Worm (Caenorhabditis elegans): ENCODE data around the gene aat-4.

Gene aat-4

DNA sequence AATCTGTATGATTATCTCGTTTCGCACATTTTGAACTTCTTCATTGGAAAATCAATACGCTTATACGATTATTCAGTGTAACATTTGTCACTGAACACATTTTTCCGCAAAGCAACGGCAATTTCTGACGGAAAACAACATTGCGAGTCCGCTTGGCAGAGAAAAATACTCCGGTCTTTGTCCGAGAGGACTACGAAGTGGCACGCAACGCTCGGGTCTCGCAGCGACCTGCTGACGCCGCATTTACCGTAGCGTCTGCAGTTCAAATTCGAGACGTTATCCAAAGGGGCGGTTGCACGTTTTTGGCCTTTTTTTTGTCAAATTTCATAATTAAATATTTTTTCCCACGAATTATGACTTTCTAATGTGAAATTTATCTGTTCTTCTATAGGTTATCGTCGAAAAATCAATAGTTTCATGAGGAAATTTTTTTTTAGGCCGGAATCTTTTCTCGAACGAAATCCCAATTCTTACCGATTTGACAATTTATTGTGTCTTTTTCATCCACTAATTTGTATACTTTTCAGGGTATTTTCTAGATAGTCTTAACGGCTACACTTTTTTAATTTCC lies 48.2 kb upstream of the aat-4 start, which contains the start of gene sqd-1 (continued):
- TF ChIP-seq jun-1 (tag; optimal IDR thresholded peaks at IDR 0.05), result peak; percentile 88
- peak; percentile 96 for TF ChIP-seq mep-1 (tag; optimal IDR thresholded peaks at IDR 0.05)
- TF ChIP-seq ceh-28 (tag; optimal IDR thresholded peaks at IDR 0.05), result no peak
- TF ChIP-seq aha-1 (tag), result peak; percentile 100
- peak; percentile 88 for TF ChIP-seq F10B5.3 (tag; optimal IDR thresholded peaks at IDR 0.05)
- peak; percentile 85 for TF ChIP-seq lin-29 (GFP tag; IDR thresholded peaks at IDR 0.05)
- TF ChIP-seq nhr-6 (tag; optimal IDR thresholded peaks at IDR 0.05), result peak; percentile 93
- peak; percentile 98 for TF ChIP-seq T26A8.4 (GFP tag; IDR thresholded peaks at IDR 0.05)
- peak; percentile 74 for TF ChIP-seq lim-7 (GFP tag; IDR thresholded peaks at IDR 0.05)
- TF ChIP-seq ZK546.5 (tag; optimal IDR thresholded peaks at IDR 0.05), result peak; percentile 100
- peak; percentile 78 for TF ChIP-seq set-16 (GFP tag; IDR thresholded peaks at IDR 0.05)
- peak; percentile 93 for TF ChIP-seq ceh-20 (GFP tag; IDR thresholded peaks at IDR 0.05)
- TF ChIP-seq nhr-237 (tag; optimal IDR thresholded peaks at IDR 0.05), result no peak
- TF ChIP-seq attf-4 (tag; optimal IDR thresholded peaks at IDR 0.05), result no peak
- peak; percentile 84; the same call in 1 of the 2 replicates for TF ChIP-seq ceh-44 (GFP tag; IDR thresholded peaks at IDR 0.05)
- no peak for TF ChIP-seq aly-2 (tag; optimal IDR thresholded peaks at IDR 0.05)
- TF ChIP-seq ctbp-1 (GFP tag; IDR thresholded peaks at IDR 0.05), result peak; percentile 87
- TF ChIP-seq unc-62 (GFP tag; optimal IDR thresholded peaks at IDR 0.05 in 1 of 2), result peak; percentile 39 to 96
- no peak for TF ChIP-seq unc-62 (tag; optimal IDR thresholded peaks at IDR 0.05)
- peak; percentile 97 for TF ChIP-seq mes-2 (tag; optimal IDR thresholded peaks at IDR 0.05; ENCODE audit: poor library complexity, severe bottlenecking)
- peak; percentile 99 for TF ChIP-seq dve-1 (tag; optimal IDR thresholded peaks at IDR 0.05; ENCODE audit: insufficient read depth)
- 0 out of 2 replicates have a peak, but pooled peaks have one; percentile 49 for TF ChIP-seq ZK337.2 (GFP tag; IDR thresholded peaks at IDR 0.05)
- peak; percentile 95 for TF ChIP-seq hlh-11 (tag; optimal IDR thresholded peaks at IDR 0.05)
- TF ChIP-seq dmd-8 (GFP tag; IDR thresholded peaks at IDR 0.05), result peak; percentile 53; the same call in 1 of the 2 replicates
- TF ChIP-seq rbr-2 (tag; optimal IDR thresholded peaks at IDR 0.05), result peak; percentile 95
- peak; percentile 58 for TF ChIP-seq gei-8 (GFP tag; optimal IDR thresholded peaks at IDR 0.05)
- no peak for TF ChIP-seq cey-2 (tag; optimal IDR thresholded peaks at IDR 0.05; ENCODE audit: borderline replicate concordance, insufficient read depth)
- no peak for TF ChIP-seq daf-8 (GFP tag; IDR thresholded peaks at IDR 0.05)
- TF ChIP-seq nhr-10 (tag; optimal IDR thresholded peaks at IDR 0.05), result peak; percentile 25
- TF ChIP-seq zag-1 (tag; optimal IDR thresholded peaks at IDR 0.05), result peak; percentile 0
- TF ChIP-seq lin-1 (GFP tag; IDR thresholded peaks at IDR 0.05), result peak; percentile 95
- no peak for TF ChIP-seq mxl-2 (GFP tag; conservative IDR thresholded peaks at IDR 0.05)
- TF ChIP-seq R02D3.7 (tag; optimal IDR thresholded peaks at IDR 0.05), result peak; percentile 46
- peak; percentile 89 for TF ChIP-seq F37D6.2 (tag; optimal IDR thresholded peaks at IDR 0.05)
- TF ChIP-seq zfp-3 (GFP tag; conservative IDR thresholded peaks at IDR 0.05), result peak; percentile 90
- TF ChIP-seq dmd-9 (GFP tag; IDR thresholded peaks at IDR 0.05), result peak; percentile 95
- no peak for TF ChIP-seq daf-19 (GFP tag; conservative IDR thresholded peaks at IDR 0.05)
- peak; percentile 76; the same call in 1 of the 2 replicates for TF ChIP-seq php-3 (GFP tag; IDR thresholded peaks at IDR 0.05)
- peak; percentile 95 for TF ChIP-seq nhr-11 (tag; optimal IDR thresholded peaks at IDR 0.05)
- TF ChIP-seq ama-1 (optimal IDR thresholded peaks at IDR 0.05), result peak; percentile 82
- TF ChIP-seq Y105C5A.15 (GFP tag; IDR thresholded peaks at IDR 0.05), result 0 out of 2 replicates have a peak, but pooled peaks have one; percentile 64
- peak; percentile 80 for TF ChIP-seq fkh-10 (GFP tag; optimal IDR thresholded peaks at IDR 0.05)
- peak; percentile 96 for TF ChIP-seq dmd-6 (GFP tag; IDR thresholded peaks at IDR 0.05)
- TF ChIP-seq nhr-102 (tag; optimal IDR thresholded peaks at IDR 0.05), result peak; percentile 94
- peak; percentile 56 for TF ChIP-seq lin-15B (tag; optimal IDR thresholded peaks at IDR 0.05)
- peak; percentile 99 for TF ChIP-seq zfp-2 (tag; optimal IDR thresholded peaks at IDR 0.05)
- TF ChIP-seq unc-130 (GFP tag; optimal IDR thresholded peaks at IDR 0.05), result peak; percentile 86
- peak; percentile 7 for TF ChIP-seq ztf-11 (tag; optimal IDR thresholded peaks at IDR 0.05)
- peak; percentile 53 for TF ChIP-seq zip-2 (tag; optimal IDR thresholded peaks at IDR 0.05)
- TF ChIP-seq egl-27 (tag; optimal IDR thresholded peaks at IDR 0.05), result no peak
- peak; percentile 60 to 94 for TF ChIP-seq daf-16 (GFP tag; optimal IDR thresholded peaks at IDR 0.05)
- peak; percentile 87 for TF ChIP-seq daf-16 (tag; optimal IDR thresholded peaks at IDR 0.05)

All from whole organism, L4 larva.